Worm (Caenorhabditis elegans) whole organism, L3 larva: ENCODE measurements around the gene fbxa-50.

Experiments used
- aly-2 ChIP-seq: fragments of 150-350 bp; optimal IDR thresholded peaks from 2 replicates; lab custom pipeline; 2014; ENCODE audit warnings: missing biosample characterization, missing genetic modification characterization
- egl-27 ChIP-seq: sonication (generic microtip); optimal IDR thresholded peaks from 4 replicates; lab custom pipeline; 2017; ENCODE audit warnings: missing biosample characterization, missing genetic modification reagents, missing genetic modification characterization
- elt-1 ChIP-seq: fragments of 150-350 bp; optimal IDR thresholded peaks from 2 replicates; lab custom pipeline; 2014; ENCODE audit warnings: missing biosample characterization, missing genetic modification characterization
- elt-2 ChIP-seq: sonication (generic microtip); optimal IDR thresholded peaks from 2 replicates; lab custom pipeline; 2016; ENCODE audit warnings: missing genetic modification reagents, mild to moderate bottlenecking, missing genetic modification characterization, missing compliant biosample characterization
- elt-3 ChIP-seq, 3 experiments: fragments of 150-350 bp in 1 of 3; sonication (generic microtip) in 2 of 3; optimal IDR thresholded peaks; 2 replicates in 2 of 3; 4 replicates in 1 of 3; lab custom pipeline; 2014 to 2017; ENCODE audit warnings: missing biosample characterization in 3 of 3, missing genetic modification characterization in 3 of 3
- fos-1 ChIP-seq: fragments of 150-350 bp; optimal IDR thresholded peaks from 2 replicates; lab custom pipeline; 2014; ENCODE audit warnings: missing biosample characterization, missing genetic modification characterization
- lin-39 ChIP-seq: fragments of 150-350 bp; optimal IDR thresholded peaks from 2 replicates; lab custom pipeline; 2018; ENCODE audit warnings: missing biosample characterization, missing genetic modification reagents, missing genetic modification characterization
- nfya-1 ChIP-seq: sonication (generic microtip); optimal IDR thresholded peaks from 2 replicates; lab custom pipeline; 2017; ENCODE audit warnings: missing genetic modification characterization, mild to moderate bottlenecking, missing compliant biosample characterization, antibody characterized with exemption, moderate library complexity; ENCODE audit not compliant: insufficient read depth
- nhr-12 ChIP-seq: fragments of 150-350 bp; optimal IDR thresholded peaks from 2 replicates; lab custom pipeline; 2014; ENCODE audit warnings: missing biosample characterization, missing genetic modification characterization
- nhr-25 ChIP-seq: sonication (generic microtip); optimal IDR thresholded peaks from 2 replicates; lab custom pipeline; 2017; ENCODE audit warnings: missing biosample characterization, missing genetic modification characterization
- pqm-1 ChIP-seq: fragments of 150-350 bp; optimal IDR thresholded peaks from 2 replicates; lab custom pipeline; 2017; ENCODE audit warnings: missing biosample characterization, missing genetic modification characterization, inconsistent platforms
- tbx-2 ChIP-seq: sonication (generic microtip); optimal IDR thresholded peaks from 2 replicates; lab custom pipeline; 2016; ENCODE audit warnings: mild to moderate bottlenecking, missing genetic modification characterization, missing compliant biosample characterization
- unc-62 ChIP-seq: fragments of 150-350 bp; sonication (generic microtip); optimal IDR thresholded peaks from 4 replicates; lab custom pipeline; 2014; ENCODE audit warnings: missing biosample characterization, missing genetic modification reagents, missing genetic modification characterization
- zag-1 ChIP-seq: fragments of 150-350 bp; optimal IDR thresholded peaks from 2 replicates; lab custom pipeline; 2014; ENCODE audit warnings: missing biosample characterization, missing genetic modification characterization

DNA sequence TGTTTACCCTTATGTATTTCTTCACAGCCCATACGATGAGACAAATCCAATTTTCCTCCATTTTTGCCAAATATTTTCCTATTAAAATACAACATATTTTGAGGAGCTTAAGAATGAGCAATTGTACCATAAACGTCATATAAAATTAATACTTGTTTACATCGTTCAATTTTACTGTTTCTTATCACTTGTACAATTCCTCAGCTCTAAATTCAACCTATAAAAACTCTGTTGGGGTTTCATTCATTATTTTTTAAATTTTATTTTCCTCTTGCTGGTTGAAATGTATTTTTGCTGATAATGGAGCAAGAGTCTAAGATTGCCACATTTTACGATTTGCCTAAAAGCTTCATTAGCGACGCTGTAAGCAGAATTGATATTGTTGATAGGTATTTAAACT is 15.1 kb upstream of the fbxa-50 start, which contains the start of gene fbxa-75:
- TF ChIP-seq nfya-1 (tag; lab: Kevin White, UChicago) (no peak), aly-2 (tag; lab: Kevin White, UChicago) (no peak), nhr-25 (tag; lab: Kevin White, UChicago) (no peak), zag-1 (tag; lab: Kevin White, UChicago) (no peak), unc-62 (no peak), fos-1 (tag; lab: Kevin White, UChicago) (no peak), pqm-1 (tag; lab: Kevin White, UChicago) (no peak), nhr-12 (no peak), egl-27 (no peak), lin-39 (tag; lab: Kevin White, UChicago) (no peak), elt-3 (tag; optimal IDR thresholded peaks at IDR 0.05; lab: Kevin White, UChicago) (no peak), tbx-2 (tag; lab: Kevin White, UChicago) (no peak), elt-2 (tag; lab: Kevin White, UChicago) (no peak), elt-1 (tag; lab: Kevin White, UChicago) (no peak)
